Fruit fly (Drosophila melanogaster) whole organism, embryonic: ENCODE data around the gene CG6726.
A peak's percentile ranks its signal among the peaks of the same experiment; 100 is the strongest.

Source experiments
- Atf6 ChIP-seq: fragments of 200-800 bp; sonication (Bioruptor generic); IDR thresholded peaks from 2 replicates; pipeline ENCODE4 v1.3.6; 2022; ENCODE audit warnings: missing biosample characterization, missing genetic modification characterization
- CG1024 ChIP-seq: fragments of 200-800 bp; sonication (Bioruptor generic); IDR thresholded peaks from 2 replicates; pipeline ENCODE4 v1.3.6; 2022; ENCODE audit warnings: missing biosample characterization, missing genetic modification characterization
- CG10267 ChIP-seq: fragments of 200-800 bp; sonication (Bioruptor generic); optimal IDR thresholded peaks from 2 replicates; lab custom pipeline; 2018; ENCODE audit warnings: missing biosample characterization, mild to moderate bottlenecking, missing genetic modification characterization, moderate library complexity
- CG10274 ChIP-seq: fragments of 200-800 bp; sonication (Bioruptor generic); optimal IDR thresholded peaks from 3 replicates; lab custom pipeline; 2017; ENCODE audit warnings: missing biosample characterization, mild to moderate bottlenecking, missing genetic modification characterization
- CG10543 ChIP-seq: fragments of 200-800 bp; sonication (Bioruptor generic); optimal IDR thresholded peaks from 3 replicates; lab custom pipeline; 2017; ENCODE audit warnings: missing biosample characterization, mild to moderate bottlenecking, missing genetic modification characterization, moderate library complexity
- CG11695 ChIP-seq: fragments of 200-800 bp; sonication (Bioruptor generic); IDR thresholded peaks from 3 replicates; pipeline ENCODE4 v1.3.6; 2022; ENCODE audit warnings: missing biosample characterization, missing genetic modification characterization
- CG12769 ChIP-seq: fragments of 200-800 bp; sonication (Bioruptor generic); optimal IDR thresholded peaks from 2 replicates; lab custom pipeline; 2019; ENCODE audit warnings: missing biosample characterization, mild to moderate bottlenecking, missing genetic modification characterization, moderate library complexity
- CG13287 ChIP-seq: fragments of 200-800 bp; sonication (Bioruptor generic); IDR thresholded peaks from 2 replicates; pipeline ENCODE4 v1.3.6; 2022; ENCODE audit warnings: missing biosample characterization, missing genetic modification characterization; ENCODE audit not compliant: partially characterized antibody
- CG13424 ChIP-seq: fragments of 200-800 bp; sonication (Bioruptor generic); optimal IDR thresholded peaks from 2 replicates; lab custom pipeline; 2019; ENCODE audit warnings: missing biosample characterization, mild to moderate bottlenecking, missing genetic modification characterization, moderate library complexity
- CG13624 ChIP-seq: fragments of 200-800 bp; sonication (Bioruptor generic); optimal IDR thresholded peaks from 2 replicates; lab custom pipeline; 2016; ENCODE audit warnings: missing biosample characterization, missing genetic modification characterization
- CG14050 ChIP-seq: fragments of 200-800 bp; sonication (Bioruptor generic); IDR thresholded peaks from 3 replicates; pipeline ENCODE4 v1.3.6; 2022; ENCODE audit warnings: missing biosample characterization, missing genetic modification characterization
- CG16863 ChIP-seq: fragments of 200-800 bp; sonication (Bioruptor generic); optimal IDR thresholded peaks from 3 replicates; lab custom pipeline; 2016; ENCODE audit warnings: missing biosample characterization, missing genetic modification characterization
- CG17186 ChIP-seq: fragments of 200-800 bp; sonication (Bioruptor generic); optimal IDR thresholded peaks from 3 replicates; lab custom pipeline; 2017; ENCODE audit warnings: missing biosample characterization, missing genetic modification reagents, missing genetic modification characterization
- CG17328 ChIP-seq: fragments of 200-800 bp; sonication (Bioruptor generic); IDR thresholded peaks from 2 replicates; pipeline ENCODE4 v1.3.6; 2022; ENCODE audit warnings: missing biosample characterization, missing genetic modification characterization
- CG17612 ChIP-seq: fragments of 200-800 bp; sonication (Bioruptor generic); IDR thresholded peaks from 2 replicates; pipeline ENCODE4 v1.3.6; 2022; ENCODE audit warnings: missing biosample characterization, missing genetic modification characterization
- CG1832 ChIP-seq: fragments of 200-800 bp; sonication (Bioruptor generic); optimal IDR thresholded peaks from 2 replicates; lab custom pipeline; 2017; ENCODE audit warnings: missing biosample characterization, mild to moderate bottlenecking, missing genetic modification characterization, inconsistent platforms
- CG30020 ChIP-seq: fragments of 200-800 bp; optimal IDR thresholded peaks from 2 replicates; lab custom pipeline; 2019; ENCODE audit warnings: missing biosample characterization, mild to moderate bottlenecking, missing genetic modification characterization, moderate library complexity
- CG4730 ChIP-seq: fragments of 200-800 bp; sonication (Bioruptor generic); IDR thresholded peaks from 2 replicates; pipeline ENCODE4 v1.3.6; 2022; ENCODE audit warnings: missing biosample characterization, missing genetic modification characterization
- CG7963 ChIP-seq: fragments of 200-800 bp; sonication (Bioruptor generic); IDR thresholded peaks from 3 replicates; pipeline ENCODE4 v1.3.6; 2022; ENCODE audit warnings: missing biosample characterization, missing genetic modification characterization; ENCODE audit not compliant: partially characterized antibody
- CG8388 ChIP-seq: fragments of 200-800 bp; sonication (Bioruptor generic); optimal IDR thresholded peaks from 2 replicates; lab custom pipeline; 2019; ENCODE audit warnings: missing biosample characterization, mild to moderate bottlenecking, missing genetic modification characterization, moderate library complexity
- CG8765 ChIP-seq: fragments of 200-800 bp; sonication (Bioruptor generic); IDR thresholded peaks from 2 replicates; pipeline ENCODE4 v1.3.6; 2022; ENCODE audit warnings: missing biosample characterization, missing genetic modification characterization
- Elba2 ChIP-seq: fragments of 200-800 bp; sonication (Bioruptor generic); optimal IDR thresholded peaks from 3 replicates; lab custom pipeline; 2016; ENCODE audit warnings: missing biosample characterization, missing genetic modification characterization
- Gsc ChIP-seq: fragments of 200-800 bp; sonication (Bioruptor generic); IDR thresholded peaks from 2 replicates; pipeline ENCODE4 v1.3.6; 2022; ENCODE audit warnings: missing biosample characterization, missing genetic modification characterization
- HLH3B ChIP-seq: fragments of 200-800 bp; sonication (Bioruptor generic); IDR thresholded peaks from 2 replicates; pipeline ENCODE4 v1.3.6; 2022; ENCODE audit warnings: missing biosample characterization, missing genetic modification characterization
- MBD-R2 ChIP-seq: fragments of 200-800 bp; sonication (Bioruptor generic); IDR thresholded peaks from 2 replicates; pipeline ENCODE4 v1.3.6; 2022; ENCODE audit warnings: missing biosample characterization, missing genetic modification characterization
- NC2α ChIP-seq: fragments of 200-800 bp; sonication (Bioruptor generic); optimal IDR thresholded peaks from 2 replicates; lab custom pipeline; 2016; ENCODE audit warnings: missing biosample characterization, missing genetic modification characterization
- Nf-YC ChIP-seq: fragments of 200-800 bp; optimal IDR thresholded peaks from 3 replicates; lab custom pipeline; 2019; ENCODE audit warnings: missing biosample characterization, mild to moderate bottlenecking, missing genetic modification characterization, moderate library complexity
- Side ChIP-seq: fragments of 200-800 bp; sonication (Bioruptor generic); optimal IDR thresholded peaks from 2 replicates; lab custom pipeline; 2016; ENCODE audit warnings: missing biosample characterization, missing genetic modification characterization
- Sox100B ChIP-seq: fragments of 200-800 bp; sonication (Bioruptor generic); optimal IDR thresholded peaks from 3 replicates; lab custom pipeline; 2018; ENCODE audit warnings: missing biosample characterization, mild to moderate bottlenecking, missing genetic modification characterization
- en ChIP-seq: fragments of 200-800 bp; sonication (Bioruptor generic); optimal IDR thresholded peaks from 2 replicates; lab custom pipeline; 2016; ENCODE audit warnings: missing biosample characterization, missing genetic modification characterization
- ewg ChIP-seq: fragments of 200-800 bp; sonication (Bioruptor generic); optimal IDR thresholded peaks from 3 replicates; lab custom pipeline; 2017; ENCODE audit warnings: mild to moderate bottlenecking, missing biosample characterization, missing genetic modification reagents, missing genetic modification characterization
- gsb ChIP-seq: fragments of 200-800 bp; sonication (Bioruptor generic); IDR thresholded peaks from 2 replicates; pipeline ENCODE4 v1.3.6; 2022; ENCODE audit warnings: missing biosample characterization, missing genetic modification characterization
- hbn ChIP-seq: fragments of 200-800 bp; sonication (Bioruptor generic); IDR thresholded peaks from 2 replicates; pipeline ENCODE4 v1.3.6; 2022; ENCODE audit warnings: missing biosample characterization, missing genetic modification characterization; ENCODE audit not compliant: partially characterized antibody
- hkb ChIP-seq, 2 experiments: fragments of 200-800 bp in 1 of 2; fragments of >200 bp in 1 of 2; sonication (Bioruptor generic) in 1 of 2; IDR thresholded peaks in 1 of 2; optimal IDR thresholded peaks in 1 of 2; 2 replicates each; pipeline versions ENCODE4 v1.3.6 to Lab custom; 2017 to 2022; ENCODE audit warnings: missing biosample characterization in 1 of 2, missing genetic modification characterization in 1 of 2
- lov ChIP-seq, 2 experiments: fragments of 200-800 bp in 1 of 2; fragments of >200 bp in 1 of 2; sonication (Bioruptor generic) in 1 of 2; IDR thresholded peaks in 1 of 2; optimal IDR thresholded peaks in 1 of 2; 2 replicates in 1 of 2; 3 replicates in 1 of 2; pipeline versions ENCODE4 v1.3.6 to Lab custom; 2017 to 2022; ENCODE audit warnings: missing biosample characterization in 1 of 2, missing genetic modification characterization in 1 of 2
- pfk ChIP-seq: fragments of 200-800 bp; sonication (Bioruptor generic); optimal IDR thresholded peaks from 2 replicates; lab custom pipeline; 2018; ENCODE audit warnings: missing biosample characterization, mild to moderate bottlenecking, missing genetic modification characterization, moderate library complexity
- prd ChIP-seq, 3 experiments: fragments of >200 bp in 2 of 3; fragments of 200-800 bp in 1 of 3; sonication (Bioruptor generic) in 1 of 3; optimal IDR thresholded peaks in 2 of 3; IDR thresholded peaks in 1 of 3; 2 replicates in 2 of 3; 3 replicates in 1 of 3; pipeline versions ENCODE4 v1.3.6 to Lab custom; 2017 to 2022; ENCODE audit warnings: missing biosample characterization in 1 of 3, missing genetic modification characterization in 1 of 3
- pros ChIP-seq: fragments of 200-800 bp; sonication (Bioruptor generic); optimal IDR thresholded peaks from 3 replicates; lab custom pipeline; 2019; ENCODE audit warnings: missing biosample characterization, mild to moderate bottlenecking, missing genetic modification characterization, moderate library complexity
- row ChIP-seq: fragments of 200-800 bp; sonication (Bioruptor generic); IDR thresholded peaks from 3 replicates; pipeline ENCODE4 v1.3.6; 2022; ENCODE audit warnings: missing biosample characterization, missing genetic modification characterization
- run ChIP-seq: fragments of 200-800 bp; sonication (Bioruptor generic); optimal IDR thresholded peaks from 3 replicates; lab custom pipeline; 2018; ENCODE audit warnings: missing biosample characterization, mild to moderate bottlenecking, missing genetic modification characterization
- schlank ChIP-seq: fragments of 200-800 bp; sonication (Bioruptor generic); optimal IDR thresholded peaks from 2 replicates; lab custom pipeline; 2018; ENCODE audit warnings: missing biosample characterization, mild to moderate bottlenecking, missing genetic modification characterization
- slp2 ChIP-seq: fragments of 200-800 bp; sonication (Bioruptor generic); optimal IDR thresholded peaks from 2 replicates; lab custom pipeline; 2016; ENCODE audit warnings: missing biosample characterization, missing genetic modification characterization
- trem ChIP-seq: fragments of 200-800 bp; optimal IDR thresholded peaks from 3 replicates; lab custom pipeline; 2019; ENCODE audit warnings: missing biosample characterization, mild to moderate bottlenecking, missing genetic modification characterization, moderate library complexity
- tup ChIP-seq: fragments of 200-800 bp; sonication (Bioruptor generic); optimal IDR thresholded peaks from 2 replicates; lab custom pipeline; 2016; ENCODE audit warnings: missing biosample characterization, mild to moderate bottlenecking, missing genetic modification characterization, moderate library complexity
- wek ChIP-seq: fragments of 200-800 bp; sonication (Bioruptor generic); optimal IDR thresholded peaks from 3 replicates; lab custom pipeline; 2018; ENCODE audit warnings: missing biosample characterization, mild to moderate bottlenecking, missing genetic modification characterization, moderate library complexity
- wor ChIP-seq: fragments of 200-800 bp; sonication (Bioruptor generic); IDR thresholded peaks from 2 replicates; pipeline ENCODE4 v1.3.6; 2022; ENCODE audit warnings: missing biosample characterization, missing genetic modification characterization

The CG6726 gene

dm6 chr3R:23048690-23049118 is 42.8 kb upstream of the CG6726 start (continued):
- TF ChIP-seq CG13424 (tag; lab: Kevin White, UChicago) = peak; percentile 88
- peak; percentile 50; the same call in 1 of the 2 replicates for TF ChIP-seq CG17328
- TF ChIP-seq trem = peak; percentile 69
- TF ChIP-seq wor (GFP tag; lab: Robert Waterston, UW) = peak; percentile 77
- no peak for TF ChIP-seq Side
- TF ChIP-seq HLH3B (GFP tag; lab: Robert Waterston, UW) = peak; percentile 59; the same call in 1 of the 2 replicates
- peak; percentile 32; the same call in 1 of the 2 replicates for TF ChIP-seq CG1024 (GFP tag; lab: Robert Waterston, UW)
- TF ChIP-seq CG13287 = no peak
- TF ChIP-seq ewg (GFP tag; lab: Kevin White, UChicago) = peak; percentile 55
- peak; percentile 78; the same call in 2 of the 3 replicates for TF ChIP-seq CG11695
- TF ChIP-seq row = peak; percentile 89
- TF ChIP-seq gsb (GFP tag; lab: Robert Waterston, UW) = no peak
- peak; percentile 84 for TF ChIP-seq pros
- TF ChIP-seq slp2 (GFP tag; lab: Kevin White, UChicago) = peak; percentile 46
- TF ChIP-seq hkb (optimal IDR thresholded peaks at IDR 0.05; lab: Kevin White, UChicago) = no peak
- peak; percentile 57 for TF ChIP-seq hkb (GFP tag; IDR thresholded peaks at IDR 0.05; lab: Robert Waterston, UW)
- no peak for TF ChIP-seq NC2α (GFP tag; lab: Kevin White, UChicago)
- 0 out of 2 replicates have a peak, but pooled peaks have one; percentile 32 for TF ChIP-seq Gsc
- TF ChIP-seq CG4730 = peak; percentile 52; the same call in 1 of the 2 replicates
- no peak for TF ChIP-seq prd (optimal IDR thresholded peaks at IDR 0.05; lab: Kevin White, UChicago)
- peak; percentile 75 for TF ChIP-seq prd (GFP tag; IDR thresholded peaks at IDR 0.05; lab: Robert Waterston, UW)
- TF ChIP-seq CG17612 = no peak; the same call in 1 of the 2 replicates

- no peak for TF ChIP-seq run (tag; lab: Kevin White, UChicago)
These were observed 39.8 kb upstream of the CG6726 start, which contains the start of gene Gr94a for dm6 chr3R:23051639-23052125. Gene Gr94a, plus strand, starts transcription at chr3R:23051689.

- TF ChIP-seq hbn (GFP tag; lab: Robert Waterston, UW) (peak; percentile 42), Atf6 (GFP tag; lab: Robert Waterston, UW) (no peak), schlank (tag; lab: Kevin White, UChicago) (no peak), tup (no peak), CG7963 (GFP tag; lab: Robert Waterston, UW) (no peak), CG17186 (GFP tag; lab: Kevin White, UChicago) (no peak), CG12769 (tag; lab: Kevin White, UChicago) (no peak), CG4730 (no peak), CG8388 (GFP tag; lab: Kevin White, UChicago) (no peak), pfk (no peak), Elba2 (GFP tag; lab: Kevin White, UChicago) (no peak), CG10543 (no peak), lov (optimal IDR thresholded peaks at IDR 0.05; lab: Kevin White, UChicago) (no peak), lov (GFP tag; IDR thresholded peaks at IDR 0.05; lab: Robert Waterston, UW) (no peak), Sox100B (no peak), CG10274 (GFP tag; lab: Kevin White, UChicago) (no peak), en (GFP tag; lab: Kevin White, UChicago) (no peak), CG30020 (tag; lab: Kevin White, UChicago) (no peak), Nf-YC (no peak), wek (GFP tag; lab: Kevin White, UChicago) (no peak), CG14050 (no peak), CG8765 (GFP tag; lab: Robert Waterston, UW) (no peak), CG1832 (GFP tag; lab: Kevin White, UChicago) (no peak), CG10267 (tag; lab: Kevin White, UChicago) (no peak), CG13624 (no peak), CG16863 (GFP tag; lab: Kevin White, UChicago) (no peak), MBD-R2 (peak; percentile 51; the same call in 1 of the 2 replicates)
These were observed 38.3 kb upstream of the CG6726 start for dm6 chr3R:23053135-23053730.
